Fruit fly (Drosophila melanogaster) whole organism, adult: ENCODE measurements around the gene CG7330.

ENCODE experiments used
- CG11617 ChIP-seq: fragments of 200-800 bp; sonication (Bioruptor generic); optimal IDR thresholded peaks from 2 replicates; lab custom pipeline; 2017; ENCODE audit warnings: mild to moderate bottlenecking, missing biosample characterization, missing genetic modification reagents, missing genetic modification characterization
- CG12768 ChIP-seq: fragments of 200-800 bp; sonication (Bioruptor generic); optimal IDR thresholded peaks from 2 replicates; lab custom pipeline; 2017; ENCODE audit warnings: missing biosample characterization, missing genetic modification characterization, mild to moderate bottlenecking, moderate library complexity, missing genetic modification reagents
- CG14711 ChIP-seq: fragments of 200-800 bp; sonication (Bioruptor generic); optimal IDR thresholded peaks from 2 replicates; lab custom pipeline; 2018; ENCODE audit warnings: missing biosample characterization, mild to moderate bottlenecking, missing genetic modification characterization, moderate library complexity
- CG1620 ChIP-seq: fragments of 200-800 bp; sonication (Bioruptor generic); optimal IDR thresholded peaks from 2 replicates; lab custom pipeline; 2016; ENCODE audit warnings: missing biosample characterization, missing genetic modification characterization
- CG33017 ChIP-seq: fragments of 200-800 bp; sonication (Bioruptor generic); optimal IDR thresholded peaks from 2 replicates; lab custom pipeline; 2018; ENCODE audit warnings: missing biosample characterization, mild to moderate bottlenecking, missing genetic modification characterization, moderate library complexity
- CG5204 ChIP-seq: fragments of 200-800 bp; sonication (Bioruptor generic); optimal IDR thresholded peaks from 2 replicates; lab custom pipeline; 2016; ENCODE audit warnings: missing biosample characterization, missing genetic modification characterization
- CG7045 ChIP-seq: fragments of 200-800 bp; sonication (Bioruptor generic); optimal IDR thresholded peaks from 2 replicates; lab custom pipeline; 2017; ENCODE audit warnings: missing biosample characterization, mild to moderate bottlenecking, missing genetic modification characterization
- CG7101 ChIP-seq: fragments of 200-800 bp; sonication (Bioruptor generic); optimal IDR thresholded peaks from 2 replicates; lab custom pipeline; 2018; ENCODE audit warnings: missing biosample characterization, mild to moderate bottlenecking, missing genetic modification characterization, moderate library complexity
- Clk ChIP-seq: fragments of 200-800 bp; sonication (Bioruptor generic); optimal IDR thresholded peaks from 2 replicates; lab custom pipeline; 2017; ENCODE audit warnings: missing biosample characterization, missing genetic modification characterization
- Crg-1 ChIP-seq: fragments of 200-800 bp; sonication (Bioruptor generic); optimal IDR thresholded peaks from 2 replicates; lab custom pipeline; 2016; ENCODE audit warnings: missing biosample characterization, missing genetic modification characterization
- Hr96 ChIP-seq: fragments of 200-800 bp; sonication (Bioruptor generic); optimal IDR thresholded peaks from 2 replicates; lab custom pipeline; 2016; ENCODE audit warnings: missing biosample characterization, missing genetic modification characterization
- Mnt ChIP-seq: fragments of 200-800 bp; sonication (Bioruptor generic); optimal IDR thresholded peaks from 2 replicates; lab custom pipeline; 2016; ENCODE audit warnings: missing biosample characterization, mild to moderate bottlenecking, missing genetic modification characterization
- bab1 ChIP-seq: fragments of 200-800 bp; sonication (Bioruptor generic); optimal IDR thresholded peaks from 3 replicates; lab custom pipeline; 2019; ENCODE audit warnings: missing biosample characterization, mild to moderate bottlenecking, missing genetic modification characterization, moderate library complexity
- cic ChIP-seq: fragments of 200-800 bp; sonication (Bioruptor generic); optimal IDR thresholded peaks from 2 replicates; lab custom pipeline; 2017; ENCODE audit warnings: missing biosample characterization, mild to moderate bottlenecking, missing genetic modification characterization, moderate library complexity
- cnc ChIP-seq, 2 experiments: fragments of >200 bp; optimal IDR thresholded peaks; 2 replicates each; lab custom pipeline; 2017
- kay ChIP-seq: fragments of 200-800 bp; sonication (Bioruptor generic); peaks from one replicate; lab custom pipeline; 2016; ENCODE audit warnings: missing biosample characterization, missing genetic modification characterization, borderline replicate concordance
- ovo ChIP-seq: fragments of 200-800 bp; sonication (Bioruptor generic); optimal IDR thresholded peaks from 2 replicates; lab custom pipeline; 2016; ENCODE audit warnings: missing biosample characterization, missing genetic modification characterization
- pad ChIP-seq: fragments of 200-800 bp; sonication (Bioruptor generic); optimal IDR thresholded peaks from 3 replicates; lab custom pipeline; 2017; ENCODE audit warnings: missing biosample characterization, missing genetic modification characterization, mild to moderate bottlenecking, moderate library complexity, missing genetic modification reagents
- tj ChIP-seq: fragments of 200-800 bp; sonication (Bioruptor generic); optimal IDR thresholded peaks from 3 replicates; lab custom pipeline; 2017; ENCODE audit warnings: missing biosample characterization, mild to moderate bottlenecking, missing genetic modification characterization, moderate library complexity
- toe ChIP-seq: fragments of 200-800 bp; sonication (Bioruptor generic); optimal IDR thresholded peaks from 2 replicates; lab custom pipeline; 2016; ENCODE audit warnings: missing biosample characterization, missing genetic modification characterization

CG7330 gene

DNA sequence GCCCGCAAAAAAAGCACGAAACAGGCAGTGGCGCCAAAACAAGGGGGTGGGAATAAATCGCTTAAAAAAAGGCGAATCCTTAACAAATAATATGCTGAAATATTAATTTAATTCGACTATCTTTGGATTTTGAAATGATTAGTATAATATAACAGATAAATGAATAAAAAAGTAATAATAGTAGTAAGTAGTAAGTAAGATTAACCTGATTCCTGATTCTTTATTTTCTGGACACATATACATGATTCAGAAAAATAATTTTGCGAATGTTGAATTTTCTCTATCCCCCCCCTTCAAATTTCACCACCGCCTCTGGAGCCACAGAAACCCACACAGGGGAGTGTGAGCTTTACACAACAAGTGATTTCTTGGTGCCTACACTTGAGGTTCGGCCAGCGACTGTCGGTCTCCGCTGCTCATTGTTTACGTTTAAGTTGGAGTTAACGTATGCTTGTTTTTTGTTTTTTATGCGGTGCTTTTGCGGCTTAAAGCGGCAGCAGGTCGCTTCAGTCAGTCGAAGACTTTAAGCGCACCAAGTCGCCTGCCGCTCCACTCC lies at the start of gene CG7330:
Gene CG7330 (plus strand): TSS at position 506 of the 556 bp plus-strand sequence.
- peak; percentile 56 for TF ChIP-seq tj
- peak; percentile 30 for TF ChIP-seq CG1620
- no peak for TF ChIP-seq Clk
- TF ChIP-seq Mnt (GFP tag; lab: Kevin White, UChicago) = no peak
- no peak for TF ChIP-seq CG7045 (GFP tag; lab: Kevin White, UChicago)
- no peak for TF ChIP-seq CG33017
- TF ChIP-seq CG14711 = peak; percentile 56
- TF ChIP-seq CG5204 (GFP tag; lab: Kevin White, UChicago) = no peak
- TF ChIP-seq toe (GFP tag; lab: Kevin White, UChicago) = peak; percentile 7
- peak; percentile 49 for TF ChIP-seq Crg-1 (GFP tag; lab: Kevin White, UChicago)
- no peak for TF ChIP-seq CG12768
- no peak for TF ChIP-seq kay (GFP tag; lab: Kevin White, UChicago)
- TF ChIP-seq CG7101 (tag; lab: Kevin White, UChicago) = peak; percentile 35
- TF ChIP-seq bab1 (GFP tag; lab: Kevin White, UChicago) = peak; percentile 94
- peak; percentile 53 for TF ChIP-seq CG11617 (GFP tag; lab: Kevin White, UChicago)
- peak; percentile 72 for TF ChIP-seq pad

DNA sequence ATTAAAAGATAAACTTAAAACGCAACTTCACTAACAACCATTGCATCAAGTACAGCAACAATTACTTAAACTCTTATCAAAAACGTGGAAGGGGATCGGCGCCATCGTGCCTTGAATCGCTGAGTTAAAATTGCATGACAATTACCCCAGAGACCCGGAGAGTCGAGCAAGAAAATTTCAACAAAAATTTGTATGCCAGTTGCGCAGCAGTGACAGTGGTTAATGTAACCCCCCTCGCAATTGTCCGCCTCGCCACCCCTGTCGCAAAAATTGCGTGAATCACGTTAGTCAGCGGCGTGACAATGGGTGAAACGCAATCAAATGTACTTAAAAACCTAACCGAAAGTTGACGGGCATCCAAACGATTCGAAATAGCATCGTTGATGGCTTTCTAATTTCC lies 49.0 kb upstream of the CG7330 start:
- no peak for TF ChIP-seq tj
- no peak for TF ChIP-seq bab1 (GFP tag; lab: Kevin White, UChicago)
- no peak for TF ChIP-seq CG7045 (GFP tag; lab: Kevin White, UChicago)
- no peak for TF ChIP-seq CG33017
- no peak for TF ChIP-seq CG1620
- TF ChIP-seq CG12768 = no peak
- TF ChIP-seq cnc (optimal IDR thresholded peaks at IDR 0.05; lab: Kevin White, UChicago) = no peak
- no peak for TF ChIP-seq Mnt (GFP tag; lab: Kevin White, UChicago)
- no peak for TF ChIP-seq pad
- TF ChIP-seq CG11617 (GFP tag; lab: Kevin White, UChicago) = no peak

DNA sequence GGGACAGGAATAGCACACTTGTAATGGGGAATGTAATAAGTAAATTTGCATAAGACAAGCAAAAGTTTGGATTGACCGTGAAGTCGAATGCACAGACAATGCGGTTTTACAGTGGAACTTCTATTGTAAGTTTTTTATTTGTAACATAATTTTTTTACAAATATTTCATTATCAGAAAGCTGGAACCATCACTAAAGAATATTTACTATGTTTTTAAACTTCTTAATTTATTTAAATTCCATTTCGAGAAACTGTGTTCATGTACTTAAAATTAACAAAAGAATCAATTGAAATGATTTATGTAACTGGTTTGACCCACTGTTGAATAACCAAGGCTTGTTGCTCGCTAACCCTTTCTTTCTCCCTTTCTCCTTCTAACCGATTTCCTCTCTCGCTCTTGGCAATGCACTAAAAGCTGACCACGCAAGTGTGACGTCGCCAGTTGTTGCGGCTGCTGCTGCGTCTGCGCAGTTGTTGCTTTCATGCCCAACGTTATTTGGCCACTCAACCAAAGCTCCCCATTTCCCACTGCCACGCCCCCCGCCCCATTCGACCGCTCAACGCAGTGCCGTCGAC lies 47.2 kb upstream of the CG7330 start:
- no peak for TF ChIP-seq CG7045 (GFP tag; lab: Kevin White, UChicago)
- TF ChIP-seq tj = peak; percentile 74
- TF ChIP-seq bab1 (GFP tag; lab: Kevin White, UChicago) = peak; percentile 1

DNA sequence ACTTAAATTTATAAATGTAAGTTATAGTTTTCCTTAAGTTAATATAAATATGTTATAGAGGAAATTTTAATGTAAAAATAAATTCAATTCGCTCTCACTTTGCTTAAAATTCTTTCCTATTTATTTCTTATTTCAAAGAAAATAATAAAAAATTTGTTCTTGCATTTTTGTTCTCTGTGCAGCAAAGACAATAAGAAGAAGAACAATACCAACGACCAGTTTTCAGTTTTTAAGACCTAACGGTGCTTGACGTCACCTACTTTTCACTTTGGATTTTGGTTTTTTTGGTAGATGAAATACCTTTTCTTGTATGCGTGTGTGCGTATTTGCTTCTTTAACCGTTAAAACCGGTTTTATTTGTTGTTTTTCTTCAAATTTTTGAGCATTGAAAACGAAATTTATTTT lies 46.6 kb upstream of the CG7330 start:
- TF ChIP-seq CG5204 (GFP tag; lab: Kevin White, UChicago) = no peak

DNA sequence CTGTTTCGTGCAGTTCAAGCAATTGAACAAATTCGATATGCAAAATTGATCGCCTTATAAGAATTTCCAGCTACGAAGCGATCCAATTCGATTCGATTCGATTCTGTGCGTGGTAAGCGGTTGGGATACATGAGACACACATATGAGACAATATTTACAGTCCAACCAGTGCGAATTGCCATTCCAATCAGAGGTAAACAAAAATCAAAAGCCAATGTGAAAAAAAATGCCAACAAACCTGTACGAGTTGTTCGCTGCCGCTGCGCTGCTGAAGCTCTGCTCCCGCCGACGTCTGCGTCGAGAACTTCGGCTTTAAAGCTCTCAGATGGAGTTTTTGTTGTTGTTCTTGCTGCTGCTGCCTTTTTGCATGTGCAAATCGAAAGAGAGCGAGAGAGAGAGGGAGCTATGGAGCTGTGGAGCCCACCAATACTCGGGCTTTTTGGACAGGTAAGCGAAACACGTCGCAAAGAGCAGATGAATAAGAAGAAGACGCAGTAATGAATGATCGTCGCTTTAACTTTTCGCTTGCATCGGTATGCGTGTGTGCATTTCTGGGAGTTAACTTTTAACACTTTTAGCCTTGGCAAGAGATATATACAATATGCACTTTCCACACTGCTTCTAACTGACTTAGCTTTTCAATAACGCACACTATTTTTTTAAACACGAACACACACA lies 43.2 kb upstream of the CG7330 start:
- TF ChIP-seq CG11617 (GFP tag; lab: Kevin White, UChicago) = no peak
- TF ChIP-seq cic (GFP tag; lab: Kevin White, UChicago) = peak; percentile 39
- TF ChIP-seq tj = peak; percentile 96

DNA sequence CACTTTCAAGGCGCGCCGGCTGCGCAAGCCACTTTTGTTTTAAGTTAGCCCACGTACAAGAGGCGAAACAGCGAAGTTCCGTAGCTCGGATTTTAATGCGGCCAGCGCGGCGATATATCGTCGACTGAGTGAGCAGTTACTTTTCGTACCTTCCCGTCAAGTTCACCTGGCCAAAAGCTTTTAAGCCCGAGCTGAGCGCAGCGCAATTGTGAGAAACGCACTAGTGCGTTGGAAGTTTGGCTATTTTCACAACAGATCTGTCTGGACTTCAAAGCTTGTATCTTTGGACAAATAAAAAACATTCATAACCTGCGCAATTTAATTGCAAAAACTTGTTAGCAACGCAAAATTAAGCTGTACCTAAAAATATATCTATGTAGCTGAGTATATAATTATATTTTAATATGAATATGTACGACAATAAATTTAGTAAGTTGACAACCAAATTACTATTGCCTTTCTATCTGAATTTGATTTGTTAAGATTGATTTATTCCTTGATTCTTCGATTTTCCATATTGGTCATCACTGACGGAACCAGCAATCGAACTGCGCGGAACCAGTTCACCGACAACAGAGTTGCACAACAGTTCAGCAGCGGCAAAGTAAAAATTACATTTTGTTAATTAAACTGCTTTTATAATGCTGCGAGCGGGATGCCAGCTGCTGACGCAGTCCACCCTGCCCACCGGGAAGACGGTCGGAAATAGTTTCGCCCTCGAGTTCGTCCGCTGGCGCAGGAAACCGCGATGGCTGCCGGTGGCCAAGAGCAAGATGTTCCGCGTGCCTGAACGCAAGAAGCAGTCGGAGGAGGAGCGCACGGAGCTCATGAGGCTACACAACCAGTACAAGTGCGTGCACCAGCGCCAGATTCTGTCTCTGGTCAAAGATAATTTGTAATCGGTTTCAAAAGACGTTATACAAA lies 42.4 kb upstream of the CG7330 start, which contains the start of the genes CG13698 and mRpS26:
Gene CG13698 (minus strand): TSS at position 129 of the 924 bp plus-strand sequence.
Gene mRpS26 (plus strand): TSS at position 559 of the 924 bp plus-strand sequence.
- peak; percentile 34 for TF ChIP-seq Clk
- TF ChIP-seq ovo = peak; percentile 15
- no peak for TF ChIP-seq cic (GFP tag; lab: Kevin White, UChicago)
- peak; percentile 58 for TF ChIP-seq CG1620
- TF ChIP-seq CG12768 = peak; percentile 89
- TF ChIP-seq toe (GFP tag; lab: Kevin White, UChicago) = peak; percentile 73
- peak; percentile 78 for TF ChIP-seq CG14711
- peak; percentile 66 for TF ChIP-seq bab1 (GFP tag; lab: Kevin White, UChicago)
- peak; percentile 92 for TF ChIP-seq tj
- no peak for TF ChIP-seq Hr96 (GFP tag; lab: Kevin White, UChicago)
- peak; percentile 22 for TF ChIP-seq Mnt (GFP tag; lab: Kevin White, UChicago)
- peak; percentile 46 for TF ChIP-seq Crg-1 (GFP tag; lab: Kevin White, UChicago)
- TF ChIP-seq CG33017 = peak; percentile 80
- no peak for TF ChIP-seq cnc (optimal IDR thresholded peaks at IDR 0.05; lab: Kevin White, UChicago)
- TF ChIP-seq CG11617 (GFP tag; lab: Kevin White, UChicago) = peak; percentile 81
- no peak for TF ChIP-seq kay (GFP tag; lab: Kevin White, UChicago)
- TF ChIP-seq CG7045 (GFP tag; lab: Kevin White, UChicago) = peak; percentile 82
- TF ChIP-seq CG5204 (GFP tag; lab: Kevin White, UChicago) = no peak
- peak; percentile 79 for TF ChIP-seq CG7101 (tag; lab: Kevin White, UChicago)
- peak; percentile 59 for TF ChIP-seq pad
